Fruit fly (Drosophila melanogaster): Measurements from ENCODE around the gene Pex5.

The Pex5 gene

DNA sequence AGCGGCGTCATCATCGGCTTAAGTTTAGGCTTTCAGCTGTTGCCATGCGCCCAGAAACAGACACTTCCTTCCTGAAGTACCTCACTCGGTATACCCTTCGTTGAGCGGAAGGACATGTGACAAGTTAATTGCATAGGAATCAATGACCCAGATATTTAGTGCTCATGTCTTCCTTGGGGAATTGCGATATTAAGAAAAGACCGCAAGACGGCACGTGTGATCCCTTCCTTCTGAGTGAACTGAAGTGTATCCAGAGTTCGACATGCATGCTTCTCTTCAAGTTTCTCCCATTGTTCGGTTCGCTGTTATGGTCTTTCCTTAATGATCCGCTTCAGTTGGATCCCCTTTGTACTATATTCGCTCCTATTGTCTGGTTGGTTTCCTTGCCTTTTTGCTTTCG lies 28.3 kb downstream of the Pex5 start (continued):
- no peak for TF ChIP-seq sv (GFP tag; optimal IDR thresholded peaks at IDR 0.05)
- TF ChIP-seq dsf (GFP tag; optimal IDR thresholded peaks at IDR 0.05; ENCODE audit: borderline replicate concordance), result no peak
- TF ChIP-seq usp (GFP tag; optimal IDR thresholded peaks at IDR 0.05), result no peak
- TF ChIP-seq lola (GFP tag; optimal IDR thresholded peaks at IDR 0.05), result no peak
- TF ChIP-seq OdsH (GFP tag; optimal IDR thresholded peaks at IDR 0.05), result peak; percentile 72
- peak; percentile 67 for TF ChIP-seq dmrt93B (GFP tag; optimal IDR thresholded peaks at IDR 0.05)
- peak in 1 of 2 experiments; percentile 78 for TF ChIP-seq foxo (GFP tag; optimal IDR thresholded peaks at IDR 0.05)
- peak; percentile 20 for TF ChIP-seq sage (GFP tag; optimal IDR thresholded peaks at IDR 0.05)
- no peak for TF ChIP-seq Dfd (GFP tag; optimal IDR thresholded peaks at IDR 0.05)
- peak; percentile 88 for TF ChIP-seq h (GFP tag; optimal IDR thresholded peaks at IDR 0.05)
- TF ChIP-seq Dif (GFP tag; optimal IDR thresholded peaks at IDR 0.05; ENCODE audit: partially characterized antibody), result no peak
- no peak for TF ChIP-seq Myc (optimal IDR thresholded peaks at IDR 0.05)
- TF ChIP-seq tai (GFP tag; optimal IDR thresholded peaks at IDR 0.05), result no peak
- TF ChIP-seq Abd-B (GFP tag; optimal IDR thresholded peaks at IDR 0.05), result no peak
- TF ChIP-seq psq (GFP tag; optimal IDR thresholded peaks at IDR 0.05), result peak; percentile 88

- TF ChIP-seq Mio (GFP tag; optimal IDR thresholded peaks at IDR 0.05), result no peak
- TF ChIP-seq ey (GFP tag; optimal IDR thresholded peaks at IDR 0.05), result no peak
Observed at dm6 chrX:1834702-1835376, 34.0 kb downstream of the Pex5 start.

DNA sequence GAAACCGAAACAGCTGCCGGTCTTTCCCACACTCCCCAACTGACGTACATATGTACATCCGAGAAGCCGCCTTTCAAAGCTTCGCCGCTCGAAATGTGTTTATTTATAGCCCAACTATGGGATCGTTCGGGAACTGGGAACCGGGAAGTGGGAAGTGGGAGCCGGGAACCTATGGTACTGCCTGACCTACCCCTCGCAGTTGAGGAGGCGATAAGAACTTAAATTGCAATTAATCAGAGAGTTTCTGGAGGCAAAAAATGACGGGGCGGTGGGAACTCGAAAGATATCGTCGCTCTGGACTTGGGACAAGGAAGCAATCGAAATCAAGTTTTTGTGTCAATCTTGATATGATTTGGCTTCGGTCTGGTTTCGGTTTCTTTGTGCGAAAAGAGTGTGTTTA lies 36.2 kb downstream of the Pex5 start:
- TF ChIP-seq woc (GFP tag; optimal IDR thresholded peaks at IDR 0.05) (no peak), Mio (GFP tag; optimal IDR thresholded peaks at IDR 0.05) (no peak), psq (GFP tag; optimal IDR thresholded peaks at IDR 0.05) (no peak)

DNA sequence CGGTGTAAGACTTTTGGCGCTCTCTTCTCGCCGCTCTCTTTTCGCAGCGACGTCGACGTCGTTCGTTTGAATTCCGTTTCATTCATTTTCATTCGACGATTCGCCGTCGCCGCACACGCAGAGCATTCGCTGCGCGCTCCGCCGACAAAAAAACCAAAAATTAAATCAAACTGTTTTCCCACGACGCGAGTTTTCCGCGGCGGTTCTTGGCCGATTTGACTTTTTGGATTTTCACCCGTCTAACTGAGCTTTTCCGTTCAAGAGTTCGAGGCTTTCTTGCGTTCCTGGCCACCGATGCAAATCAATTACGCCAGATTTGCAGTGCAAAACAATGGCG lies 37.7 kb downstream of the Pex5 start:
- peak; percentile 33 for TF ChIP-seq Dif (GFP tag; optimal IDR thresholded peaks at IDR 0.05; ENCODE audit: partially characterized antibody)
- no peak for TF ChIP-seq woc (GFP tag; optimal IDR thresholded peaks at IDR 0.05)
- TF ChIP-seq foxo (GFP tag; optimal IDR thresholded peaks at IDR 0.05), result no peak
- TF ChIP-seq GATAd (GFP tag; optimal IDR thresholded peaks at IDR 0.05), result no peak
- no peak for TF ChIP-seq CG32264 (GFP tag; optimal IDR thresholded peaks at IDR 0.05)
- no peak for TF ChIP-seq rgr (GFP tag; optimal IDR thresholded peaks at IDR 0.05)
- no peak for TF ChIP-seq usp (GFP tag; optimal IDR thresholded peaks at IDR 0.05)
- TF ChIP-seq dl (GFP tag; optimal IDR thresholded peaks at IDR 0.05; ENCODE audit: insufficient read depth in 1 of 2, partially characterized antibody in 2 of 2), result peak in 1 of 2 experiments; percentile 23

DNA sequence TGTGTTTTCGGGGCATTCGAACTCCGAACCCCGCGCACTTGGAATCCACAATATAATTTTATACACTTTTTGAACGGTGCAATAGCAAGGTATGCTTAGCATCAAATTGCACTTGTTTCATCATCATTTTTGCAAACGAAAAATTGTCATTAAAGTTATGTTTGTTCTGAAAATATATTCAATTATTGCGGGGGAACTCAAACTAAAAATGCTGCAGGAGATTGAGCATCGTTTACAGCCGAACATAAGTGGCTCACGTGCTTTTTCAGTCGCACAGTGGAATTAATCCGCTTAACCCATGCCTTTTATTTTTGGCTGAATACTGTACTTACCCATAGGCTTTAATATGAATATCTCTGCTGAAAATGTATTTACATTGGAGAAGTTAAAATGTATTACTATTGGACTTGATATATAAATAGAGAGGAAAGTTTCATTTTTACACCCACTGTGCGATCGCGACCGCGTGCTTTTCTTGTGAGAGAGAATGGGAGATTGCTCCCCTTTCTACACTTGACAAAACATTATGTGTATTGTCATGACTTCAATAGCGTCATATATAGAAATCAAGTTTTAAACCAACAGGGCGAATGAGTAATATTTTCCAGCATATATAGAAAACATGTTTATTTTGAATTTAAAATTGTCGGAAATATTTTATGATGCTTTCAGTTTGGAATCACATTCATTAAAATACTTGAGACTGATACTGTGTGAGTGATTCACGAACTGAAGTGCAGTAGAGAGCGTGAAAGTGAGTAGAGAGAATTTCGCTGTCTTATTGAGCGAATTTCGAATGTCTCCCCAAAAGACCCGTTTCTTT lies 38.3 kb downstream of the Pex5 start:
- peak; percentile 96 for TF ChIP-seq ey (GFP tag; optimal IDR thresholded peaks at IDR 0.05)
- TF ChIP-seq psq (GFP tag; optimal IDR thresholded peaks at IDR 0.05), result peak; percentile 92
- peak; percentile 94 for TF ChIP-seq dmrt93B (GFP tag; optimal IDR thresholded peaks at IDR 0.05)
- TF ChIP-seq HLH106 (tag; optimal IDR thresholded peaks at IDR 0.05), result peak; percentile 97
- TF ChIP-seq woc (GFP tag; optimal IDR thresholded peaks at IDR 0.05), result peak; percentile 98
- no peak for TF ChIP-seq Abd-B (GFP tag; optimal IDR thresholded peaks at IDR 0.05)
- peak; percentile 91 for TF ChIP-seq Jra (GFP tag; optimal IDR thresholded peaks at IDR 0.05)
- TF ChIP-seq Dfd (GFP tag; optimal IDR thresholded peaks at IDR 0.05), result no peak
- TF ChIP-seq GATAd (GFP tag; optimal IDR thresholded peaks at IDR 0.05), result peak; percentile 58
- peak; percentile 89 for TF ChIP-seq Hr83 (GFP tag; optimal IDR thresholded peaks at IDR 0.05; ENCODE audit: poor library complexity, severe bottlenecking)
- TF ChIP-seq CG32264 (GFP tag; optimal IDR thresholded peaks at IDR 0.05), result peak; percentile 96
- TF ChIP-seq brk (GFP tag; optimal IDR thresholded peaks at IDR 0.05), result peak; percentile 94
- peak; percentile 78 for TF ChIP-seq Rel (GFP tag; optimal IDR thresholded peaks at IDR 0.05)
- peak; percentile 82 for TF ChIP-seq Rel (tag; optimal IDR thresholded peaks at IDR 0.05)
- no peak for TF ChIP-seq lola (GFP tag; optimal IDR thresholded peaks at IDR 0.05)
- TF ChIP-seq CrebA (GFP tag; optimal IDR thresholded peaks at IDR 0.05; ENCODE audit: borderline replicate concordance), result peak; percentile 86
- TF ChIP-seq Dif (GFP tag; optimal IDR thresholded peaks at IDR 0.05; ENCODE audit: partially characterized antibody), result no peak
- peak; percentile 95 for TF ChIP-seq OdsH (GFP tag; optimal IDR thresholded peaks at IDR 0.05)
- no peak for TF ChIP-seq pan (optimal IDR thresholded peaks at IDR 0.05)
- TF ChIP-seq fru (GFP tag; optimal IDR thresholded peaks at IDR 0.05), result peak; percentile 98
- TF ChIP-seq N (GFP tag; optimal IDR thresholded peaks at IDR 0.05), result no peak
- TF ChIP-seq sage (GFP tag; optimal IDR thresholded peaks at IDR 0.05), result peak; percentile 97
- peak; percentile 97 for TF ChIP-seq br (GFP tag; optimal IDR thresholded peaks at IDR 0.05)
- no peak for TF ChIP-seq jim (GFP tag; optimal IDR thresholded peaks at IDR 0.05)
- TF ChIP-seq Hnf4 (GFP tag; optimal IDR thresholded peaks at IDR 0.05), result peak; percentile 98
- TF ChIP-seq rgr (GFP tag; optimal IDR thresholded peaks at IDR 0.05), result peak; percentile 98
- peak; percentile 81 for TF ChIP-seq dsf (GFP tag; optimal IDR thresholded peaks at IDR 0.05; ENCODE audit: borderline replicate concordance)
- peak; percentile 89 for TF ChIP-seq CG9705 (GFP tag; optimal IDR thresholded peaks at IDR 0.05)
- peak; percentile 91 to 98 for TF ChIP-seq foxo (GFP tag; optimal IDR thresholded peaks at IDR 0.05)
- peak; percentile 99 for TF ChIP-seq h (GFP tag; optimal IDR thresholded peaks at IDR 0.05)
- TF ChIP-seq Mio (GFP tag; optimal IDR thresholded peaks at IDR 0.05), result peak; percentile 77
- peak in 1 of 2 experiments; percentile 23 for TF ChIP-seq dl (GFP tag; optimal IDR thresholded peaks at IDR 0.05; ENCODE audit: insufficient read depth in 1 of 2, partially characterized antibody in 2 of 2)
- peak; percentile 82 for TF ChIP-seq tai (GFP tag; optimal IDR thresholded peaks at IDR 0.05)
- TF ChIP-seq sv (GFP tag; optimal IDR thresholded peaks at IDR 0.05), result peak; percentile 96
- no peak for TF ChIP-seq Myc (optimal IDR thresholded peaks at IDR 0.05)
